Worm (Caenorhabditis elegans) whole organism, early embryonic: ENCODE results near the gene C49F5.8.

Experiments
- B0310.2 ChIP-seq: sonication (generic microtip); optimal IDR thresholded peaks from 2 replicates; lab custom pipeline; 2016; ENCODE audit warnings: mild to moderate bottlenecking, missing genetic modification characterization, missing compliant biosample characterization
- F13C5.2 ChIP-seq: sonication (generic microtip); optimal IDR thresholded peaks from 2 replicates; lab custom pipeline; 2017; ENCODE audit warnings: mild to moderate bottlenecking, missing genetic modification characterization, inconsistent platforms, missing compliant biosample characterization
- aly-1 ChIP-seq: sonication (generic microtip); optimal IDR thresholded peaks from 2 replicates; lab custom pipeline; 2016; ENCODE audit warnings: missing genetic modification characterization, missing compliant biosample characterization
- ama-1 ChIP-seq: fragments of 150-350 bp; optimal IDR thresholded peaks from 2 replicates; lab custom pipeline; 2014
- ceh-13 ChIP-seq: fragments of 200-800 bp; sonication (Bioruptor generic); optimal IDR thresholded peaks from 2 replicates; lab custom pipeline; 2018; ENCODE audit warnings: mild to moderate bottlenecking, missing genetic modification characterization, missing compliant biosample characterization
- ceh-36 ChIP-seq: sonication (generic microtip); optimal IDR thresholded peaks from 2 replicates; lab custom pipeline; 2016; ENCODE audit warnings: missing genetic modification characterization, inconsistent platforms, missing compliant biosample characterization
- ets-7 ChIP-seq: sonication (generic microtip); optimal IDR thresholded peaks from 2 replicates; lab custom pipeline; 2016; ENCODE audit warnings: missing genotype, missing genetic modification characterization, missing compliant biosample characterization
- flt-1 ChIP-seq: fragments of 200-800 bp; sonication (Bioruptor generic); IDR thresholded peaks from 2 replicates; pipeline ENCODE4 v1.3.6; 2022; ENCODE audit warnings: missing genetic modification characterization, missing compliant biosample characterization
- hmbx-1 ChIP-seq: sonication (generic microtip); optimal IDR thresholded peaks from 2 replicates; lab custom pipeline; 2016; ENCODE audit warnings: mild to moderate bottlenecking, missing genetic modification characterization, missing compliant biosample characterization
- hmg-4 ChIP-seq: fragments of 200-800 bp; sonication (Bioruptor generic); optimal IDR thresholded peaks from 2 replicates; lab custom pipeline; 2018; ENCODE audit warnings: mild to moderate bottlenecking, missing genetic modification characterization, missing compliant biosample characterization
- hnd-1 ChIP-seq: sonication (generic microtip); optimal IDR thresholded peaks from 2 replicates; lab custom pipeline; 2016; ENCODE audit warnings: missing genetic modification characterization, missing compliant biosample characterization
- pes-1 ChIP-seq: fragments of 200-800 bp; sonication (Bioruptor generic); IDR thresholded peaks from 2 replicates; pipeline ENCODE4 v1.3.6; 2022; ENCODE audit warnings: missing genetic modification reagents, missing genetic modification characterization, missing compliant biosample characterization
- scrt-1 ChIP-seq: fragments of 200-800 bp; sonication (Bioruptor generic); IDR thresholded peaks from 2 replicates; pipeline ENCODE4 v1.3.6; 2022; ENCODE audit warnings: missing genetic modification characterization, missing compliant biosample characterization
- sea-1 ChIP-seq: fragments of 200-800 bp; sonication (Bioruptor generic); conservative IDR thresholded peaks from 2 replicates; pipeline ENCODE4 v1.3.6; 2022; ENCODE audit warnings: missing genetic modification characterization, missing compliant biosample characterization
- tbx-11 ChIP-seq: fragments of 200-800 bp; sonication (Bioruptor generic); IDR thresholded peaks from 2 replicates; pipeline ENCODE4 v1.3.6; 2022; ENCODE audit warnings: missing genetic modification characterization, missing compliant biosample characterization
- tbx-37 ChIP-seq: fragments of 200-800 bp; sonication (Bioruptor generic); conservative IDR thresholded peaks from 2 replicates; pipeline ENCODE4 v1.3.6; 2022; ENCODE audit warnings: missing genetic modification reagents, missing genetic modification characterization, missing compliant biosample characterization
- tra-4 ChIP-seq: sonication (generic microtip); optimal IDR thresholded peaks from 2 replicates; lab custom pipeline; 2017; ENCODE audit warnings: missing genetic modification characterization, missing compliant biosample characterization

C49F5.8 gene

ce11 chrX:11962050-11962788 is 2.3 kb downstream of the C49F5.8 start:
- no peak for TF ChIP-seq pes-1 (GFP tag; lab: Robert Waterston, UW)
- TF ChIP-seq ets-7 (tag; lab: Kevin White, UChicago) = no peak
- no peak for TF ChIP-seq tra-4
- no peak for TF ChIP-seq B0310.2 (tag; lab: Kevin White, UChicago)
- TF ChIP-seq hmg-4 = no peak
- TF ChIP-seq aly-1 (tag; lab: Kevin White, UChicago) = no peak
- no peak for TF ChIP-seq tbx-11 (GFP tag; lab: Robert Waterston, UW)
- TF ChIP-seq ceh-13 = no peak
- TF ChIP-seq ama-1 (lab: Kevin White, UChicago) = no peak
- no peak for TF ChIP-seq sea-1 (GFP tag; lab: Robert Waterston, UW)
- TF ChIP-seq tbx-37 (GFP tag; lab: Robert Waterston, UW) = no peak
- no peak for TF ChIP-seq hnd-1 (tag; lab: Kevin White, UChicago)
- no peak for TF ChIP-seq hmbx-1
- no peak for TF ChIP-seq flt-1 (GFP tag; lab: Robert Waterston, UW)
- no peak for TF ChIP-seq F13C5.2 (tag; lab: Kevin White, UChicago)
- no peak for TF ChIP-seq scrt-1 (GFP tag; lab: Robert Waterston, UW)
- TF ChIP-seq ceh-36 (tag; lab: Kevin White, UChicago) = no peak

DNA sequence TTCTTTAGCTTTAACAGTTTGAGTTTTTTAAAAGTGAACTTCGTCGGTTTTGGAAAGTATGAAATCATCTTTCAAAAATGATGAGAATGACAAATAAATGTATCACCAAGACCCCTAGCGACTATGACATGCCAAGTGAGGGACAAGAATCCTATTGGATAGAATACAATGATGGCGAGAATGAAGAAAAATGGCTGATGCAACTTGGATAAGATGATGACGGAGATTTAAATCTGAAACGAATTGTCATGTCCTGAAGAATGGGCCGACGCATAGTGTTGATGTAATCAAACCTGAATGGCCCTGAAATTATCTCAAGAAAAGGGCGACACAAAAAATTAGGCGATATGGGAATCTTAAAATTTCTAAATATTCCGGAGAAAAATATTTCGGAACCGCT is 3.7 kb downstream of the C49F5.8 start:
- no peak for TF ChIP-seq ama-1 (lab: Kevin White, UChicago)
- no peak for TF ChIP-seq F13C5.2 (tag; lab: Kevin White, UChicago)
- TF ChIP-seq scrt-1 (GFP tag; lab: Robert Waterston, UW) = no peak

- TF ChIP-seq tbx-11 (GFP tag; lab: Robert Waterston, UW) = no peak
- TF ChIP-seq B0310.2 (tag; lab: Kevin White, UChicago) = no peak
- TF ChIP-seq hmg-4 = no peak
- TF ChIP-seq ceh-13 = no peak
- no peak for TF ChIP-seq tra-4
- no peak for TF ChIP-seq hmbx-1
- TF ChIP-seq scrt-1 (GFP tag; lab: Robert Waterston, UW) = no peak
- no peak for TF ChIP-seq pes-1 (GFP tag; lab: Robert Waterston, UW)
- TF ChIP-seq hnd-1 (tag; lab: Kevin White, UChicago) = no peak
- TF ChIP-seq tbx-37 (GFP tag; lab: Robert Waterston, UW) = no peak
- no peak for TF ChIP-seq ets-7 (tag; lab: Kevin White, UChicago)
- TF ChIP-seq ama-1 (lab: Kevin White, UChicago) = no peak
These were observed 4.6 kb downstream of the C49F5.8 start for ce11 chrX:11964555-11964954.

DNA sequence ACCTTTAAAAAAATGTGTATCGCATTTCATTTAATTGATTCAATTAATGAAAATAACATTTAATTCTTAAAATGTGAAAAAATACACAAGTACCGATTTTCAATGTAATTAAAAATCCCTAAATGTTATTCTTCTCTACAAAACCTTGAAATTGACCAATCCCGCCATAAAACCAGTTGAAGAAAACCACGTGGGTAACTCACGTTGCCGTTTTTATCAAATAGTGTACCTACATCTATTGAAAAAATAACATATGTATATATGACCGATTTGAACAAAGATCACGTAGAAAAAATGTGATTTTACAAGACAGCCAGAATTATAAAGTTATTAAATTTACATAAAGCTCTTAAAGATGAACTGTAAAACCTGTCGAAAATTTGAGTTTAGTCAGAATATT is 5.2 kb downstream of the C49F5.8 start:
- TF ChIP-seq tbx-37 (GFP tag; lab: Robert Waterston, UW) (no peak), tra-4 (no peak), sea-1 (GFP tag; lab: Robert Waterston, UW) (no peak), scrt-1 (GFP tag; lab: Robert Waterston, UW) (no peak), ets-7 (tag; lab: Kevin White, UChicago) (no peak), hnd-1 (tag; lab: Kevin White, UChicago) (no peak), B0310.2 (tag; lab: Kevin White, UChicago) (no peak), F13C5.2 (tag; lab: Kevin White, UChicago) (no peak), ama-1 (lab: Kevin White, UChicago) (no peak)

- TF ChIP-seq pes-1 (GFP tag; lab: Robert Waterston, UW) (no peak), aly-1 (tag; lab: Kevin White, UChicago) (no peak), F13C5.2 (tag; lab: Kevin White, UChicago) (no peak), ceh-13 (no peak), ceh-36 (tag; lab: Kevin White, UChicago) (no peak), flt-1 (GFP tag; lab: Robert Waterston, UW) (no peak), sea-1 (GFP tag; lab: Robert Waterston, UW) (no peak), tbx-11 (GFP tag; lab: Robert Waterston, UW) (no peak), ama-1 (lab: Kevin White, UChicago) (no peak), ets-7 (tag; lab: Kevin White, UChicago) (no peak)
These were observed 5.8 kb downstream of the C49F5.8 start, which contains the start of gene sams-1 for ce11 chrX:11965663-11966304. TSS of gene sams-1 (plus strand) at chrX:11965962.

DNA sequence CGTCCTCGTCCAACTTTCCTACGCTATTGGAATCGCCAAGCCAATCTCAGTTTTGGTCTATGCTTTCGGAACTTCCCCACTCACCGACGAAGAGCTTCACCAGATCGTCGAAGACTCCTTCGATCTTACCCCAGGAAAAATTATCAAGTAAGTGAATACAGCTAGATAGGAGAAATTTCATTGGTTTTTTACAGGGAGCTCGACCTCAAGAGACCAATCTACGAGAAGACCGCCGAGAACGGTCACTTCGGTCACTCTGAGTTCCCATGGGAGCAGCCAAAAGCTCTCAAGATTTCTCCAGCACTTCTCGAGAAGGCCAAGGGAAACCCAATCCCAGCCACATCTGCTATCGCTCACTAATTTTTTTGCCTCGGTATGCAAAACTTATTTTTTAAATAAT is 7.1 kb downstream of the C49F5.8 start:
- TF ChIP-seq ceh-13 (no peak), ama-1 (lab: Kevin White, UChicago) (no peak), tbx-11 (GFP tag; lab: Robert Waterston, UW) (no peak), ets-7 (tag; lab: Kevin White, UChicago) (no peak), B0310.2 (tag; lab: Kevin White, UChicago) (no peak), aly-1 (tag; lab: Kevin White, UChicago) (no peak), hmg-4 (no peak)

DNA sequence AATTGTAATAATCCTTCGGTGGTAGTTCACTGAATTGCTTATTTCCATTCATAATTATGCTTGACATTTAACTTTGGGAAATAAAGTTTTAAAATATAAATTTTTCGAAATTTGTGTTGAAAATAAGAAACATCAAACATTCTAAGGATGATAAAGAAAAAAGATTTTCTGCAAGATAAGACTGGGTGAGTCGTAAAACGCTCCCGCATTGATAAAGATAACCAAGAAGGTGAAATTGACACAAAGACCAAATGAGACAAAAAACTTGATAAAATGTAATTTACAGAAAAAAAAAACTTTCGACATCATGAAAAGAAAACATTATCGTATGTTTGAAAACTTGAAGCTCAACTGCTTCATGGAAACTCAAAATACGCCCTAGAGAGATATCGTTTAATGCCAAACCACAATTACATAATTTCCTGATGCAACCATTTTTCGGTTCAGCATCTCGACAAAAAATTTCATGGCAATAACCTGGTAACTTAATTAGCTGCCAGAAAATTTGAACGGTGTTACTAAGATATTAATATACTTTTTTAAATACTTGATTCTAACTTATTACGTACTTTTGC is 8.2 kb downstream of the C49F5.8 start:
- TF ChIP-seq tbx-11 (GFP tag; lab: Robert Waterston, UW) = no peak
- no peak for TF ChIP-seq F13C5.2 (tag; lab: Kevin White, UChicago)
- no peak for TF ChIP-seq pes-1 (GFP tag; lab: Robert Waterston, UW)
- no peak for TF ChIP-seq ceh-36 (tag; lab: Kevin White, UChicago)
- no peak for TF ChIP-seq scrt-1 (GFP tag; lab: Robert Waterston, UW)
- TF ChIP-seq B0310.2 (tag; lab: Kevin White, UChicago) = no peak
- no peak for TF ChIP-seq tra-4
- TF ChIP-seq hnd-1 (tag; lab: Kevin White, UChicago) = no peak
- no peak for TF ChIP-seq ama-1 (lab: Kevin White, UChicago)
- no peak for TF ChIP-seq ceh-13
- no peak for TF ChIP-seq tbx-37 (GFP tag; lab: Robert Waterston, UW)
- no peak for TF ChIP-seq aly-1 (tag; lab: Kevin White, UChicago)
- TF ChIP-seq ets-7 (tag; lab: Kevin White, UChicago) = no peak
- no peak for TF ChIP-seq sea-1 (GFP tag; lab: Robert Waterston, UW)
- no peak for TF ChIP-seq hmg-4
- TF ChIP-seq flt-1 (GFP tag; lab: Robert Waterston, UW) = no peak
- no peak for TF ChIP-seq hmbx-1
